Worm (Caenorhabditis elegans) whole organism, late embryonic: ENCODE data around the gene Y54G2A.45.

Experiments used
- fkh-10 ChIP-seq: fragments of 150-350 bp; optimal IDR thresholded peaks from 2 replicates; lab custom pipeline; 2014; ENCODE audit warnings: missing biosample characterization, missing genetic modification reagents, missing genetic modification characterization
- gmeb-2 ChIP-seq: sonication (generic microtip); optimal IDR thresholded peaks from 2 replicates; lab custom pipeline; 2016; ENCODE audit warnings: missing genetic modification characterization, inconsistent platforms, missing compliant biosample characterization

DNA sequence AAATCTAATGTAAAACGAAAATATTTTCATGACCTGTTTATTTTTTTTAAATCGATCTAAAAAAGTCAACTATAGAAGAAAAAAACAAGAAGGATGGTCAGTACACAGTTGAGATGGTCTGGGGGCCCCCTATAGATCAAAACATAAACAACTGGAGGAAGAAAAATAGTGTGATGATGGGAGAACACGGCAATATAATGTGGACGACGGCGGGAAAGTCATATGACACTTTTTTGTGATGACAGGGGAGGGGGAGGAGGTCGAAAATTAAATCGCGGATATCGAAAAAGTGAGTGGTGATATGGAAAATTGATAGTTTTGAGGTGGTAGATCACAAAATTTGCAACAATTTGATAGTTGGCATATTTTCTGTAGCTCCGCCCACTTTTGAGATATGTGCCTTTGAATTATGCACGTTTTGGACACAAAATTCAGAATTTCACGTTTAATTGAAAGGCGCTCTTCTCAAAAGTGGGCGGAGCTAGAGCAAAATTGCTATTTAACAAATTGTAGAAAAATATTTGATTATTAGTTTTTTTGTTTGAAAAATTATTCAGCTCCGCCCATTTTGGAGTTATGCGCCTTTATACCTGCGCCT, 32.2 kb upstream of the Y54G2A.45 start:
- TF ChIP-seq gmeb-2 (tag; lab: Kevin White, UChicago): no peak
- no peak for TF ChIP-seq fkh-10 (GFP tag; lab: Kevin White, UChicago)
